Worm (Caenorhabditis elegans) whole organism, midembryonic: ENCODE results near the gene gtbp-1.

Experiments used
- flt-1 ChIP-seq: fragments of 200-800 bp; sonication (Bioruptor generic); IDR thresholded peaks from 2 replicates; pipeline ENCODE4 v1.3.6; 2022; ENCODE audit warnings: missing genetic modification characterization, missing compliant biosample characterization
- klf-2 ChIP-seq: fragments of 200-800 bp; sonication (Bioruptor generic); conservative IDR thresholded peaks from 2 replicates; pipeline ENCODE4 v1.3.6; 2022; ENCODE audit warnings: missing genetic modification reagents, missing genetic modification characterization, missing compliant biosample characterization
- med-1 ChIP-seq: sonication (generic microtip); optimal IDR thresholded peaks from 2 replicates; lab custom pipeline; 2017; ENCODE audit warnings: missing genetic modification characterization, mild to moderate bottlenecking, missing compliant biosample characterization, antibody characterized with exemption, missing genetic modification reagents; ENCODE audit not compliant: insufficient read depth
- ref-1 ChIP-seq: fragments of 200-800 bp; sonication (Bioruptor generic); conservative IDR thresholded peaks from 2 replicates; pipeline ENCODE4 v1.3.6; 2022; ENCODE audit warnings: missing genetic modification reagents, missing genetic modification characterization, missing compliant biosample characterization
- tab-1 ChIP-seq: fragments of 200-800 bp; sonication (Bioruptor generic); IDR thresholded peaks from 2 replicates; pipeline ENCODE4 v1.3.6; 2022; ENCODE audit warnings: missing genetic modification characterization, missing compliant biosample characterization

DNA sequence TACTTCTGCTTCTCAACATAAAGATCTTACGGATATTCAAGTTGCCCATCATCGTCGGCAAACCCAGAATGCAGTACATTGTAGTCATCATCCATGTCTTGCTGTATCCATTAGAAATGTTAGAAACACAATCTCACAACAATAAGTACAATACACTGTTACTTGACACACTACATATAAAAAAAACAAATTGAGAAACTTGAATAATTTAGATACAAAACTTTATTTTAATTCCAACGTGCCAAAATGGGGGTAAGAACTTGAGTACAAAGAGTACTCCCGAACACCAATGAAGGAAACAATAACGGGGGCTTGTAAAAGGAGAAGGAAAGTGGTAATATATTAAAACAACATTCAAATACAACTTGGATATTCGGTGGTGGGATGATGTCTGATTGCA, 2.2 kb downstream of the gtbp-1 start, which contains the start of gene ctf-18:
- no peak for TF ChIP-seq tab-1 (GFP tag; lab: Robert Waterston, UW)
- TF ChIP-seq flt-1 (GFP tag; lab: Robert Waterston, UW) = no peak
- TF ChIP-seq med-1 = no peak
- no peak for TF ChIP-seq ref-1
- no peak for TF ChIP-seq klf-2 (GFP tag; lab: Robert Waterston, UW)
